Worm (Caenorhabditis elegans) whole organism, young adult: ENCODE results near the gene lurp-4.

Experiments
- B0261.1 ChIP-seq: sonication (generic microtip); optimal IDR thresholded peaks from 2 replicates; lab custom pipeline; 2016; ENCODE audit warnings: mild to moderate bottlenecking, missing genetic modification characterization, moderate library complexity, missing compliant biosample characterization
- C06A6.2 ChIP-seq: fragments of 200-800 bp; sonication (Bioruptor generic); conservative IDR thresholded peaks from 2 replicates; pipeline ENCODE4 v1.3.6; 2022; ENCODE audit warnings: missing genetic modification characterization, missing compliant biosample characterization
- C17E4.6 ChIP-seq: fragments of 200-800 bp; sonication (Bioruptor generic); IDR thresholded peaks from 2 replicates; pipeline ENCODE4 v1.3.6; 2022; ENCODE audit warnings: missing genetic modification reagents, missing genetic modification characterization, missing compliant biosample characterization
- F49E8.2 ChIP-seq: sonication (generic microtip); optimal IDR thresholded peaks from 3 replicates; lab custom pipeline; 2017; ENCODE audit warnings: missing genetic modification characterization, mild to moderate bottlenecking, missing compliant biosample characterization, antibody characterized with exemption, moderate library complexity; ENCODE audit not compliant: insufficient read depth
- T07F8.4 ChIP-seq: sonication (generic microtip); optimal IDR thresholded peaks from 2 replicates; lab custom pipeline; 2016; ENCODE audit warnings: mild to moderate bottlenecking, missing genetic modification characterization, moderate library complexity, missing compliant biosample characterization
- Y53G8AR.9 ChIP-seq: fragments of 200-800 bp; sonication (Bioruptor generic); conservative IDR thresholded peaks from 2 replicates; pipeline ENCODE4 v1.3.6; 2022; ENCODE audit warnings: missing genetic modification reagents, missing genetic modification characterization, missing compliant biosample characterization
- Y56A3A.18 ChIP-seq: fragments of 200-800 bp; sonication (Bioruptor generic); IDR thresholded peaks from 2 replicates; pipeline ENCODE4 v1.3.6; 2022; ENCODE audit warnings: missing genetic modification reagents, missing genetic modification characterization, missing compliant biosample characterization
- Y67H2A.10 ChIP-seq: fragments of 200-800 bp; sonication (Bioruptor generic); conservative IDR thresholded peaks from 2 replicates; pipeline ENCODE4 v1.3.6; 2022; ENCODE audit warnings: missing genetic modification reagents, missing genetic modification characterization, missing compliant biosample characterization
- Y79H2A.3 ChIP-seq: fragments of 200-800 bp; sonication (Bioruptor generic); conservative IDR thresholded peaks from 2 replicates; pipeline ENCODE4 v1.3.6; 2022; ENCODE audit warnings: missing genetic modification reagents, missing genetic modification characterization, missing compliant biosample characterization
- Y95B8A.8 ChIP-seq: fragments of 200-800 bp; sonication (Bioruptor generic); IDR thresholded peaks from 2 replicates; pipeline ENCODE4 v1.3.6; 2022; ENCODE audit warnings: missing genetic modification reagents, missing genetic modification characterization, missing compliant biosample characterization
- akir-1 ChIP-seq: fragments of 200-800 bp; sonication (Bioruptor generic); optimal IDR thresholded peaks from 2 replicates; lab custom pipeline; 2018; ENCODE audit warnings: mild to moderate bottlenecking, missing genetic modification characterization, moderate library complexity, missing compliant biosample characterization
- ama-1 ChIP-seq, 3 experiments: fragments of 150-350 bp in 1 of 3; sonication (generic microtip) in 2 of 3; optimal IDR thresholded peaks; 2 replicates each; lab custom pipeline; 2014 to 2018; ENCODE audit warnings: missing biosample characterization in 2 of 3, missing genetic modification characterization in 2 of 3, missing genetic modification reagents in 2 of 3
- aptf-2 ChIP-seq: fragments of 200-800 bp; sonication (Bioruptor generic); conservative IDR thresholded peaks from 2 replicates; pipeline ENCODE4 v1.3.6; 2022; ENCODE audit warnings: missing genetic modification reagents, missing genetic modification characterization, missing compliant biosample characterization
- athp-1 ChIP-seq: sonication (generic microtip); optimal IDR thresholded peaks from 2 replicates; lab custom pipeline; 2017; ENCODE audit warnings: mild to moderate bottlenecking, missing genetic modification characterization, missing compliant biosample characterization
- ceh-40 ChIP-seq: fragments of 200-800 bp; sonication (Bioruptor generic); IDR thresholded peaks from 2 replicates; pipeline ENCODE4 v1.3.6; 2022; ENCODE audit warnings: missing genetic modification characterization, missing compliant biosample characterization
- ceh-91 ChIP-seq: fragments of 200-800 bp; sonication (Bioruptor generic); IDR thresholded peaks from 2 replicates; pipeline ENCODE4 v1.3.6; 2022; ENCODE audit warnings: missing genetic modification reagents, missing genetic modification characterization, missing compliant biosample characterization
- chd-7 ChIP-seq: sonication (generic microtip); optimal IDR thresholded peaks from 2 replicates; lab custom pipeline; 2016; ENCODE audit warnings: mild to moderate bottlenecking, missing genetic modification characterization, moderate library complexity, missing compliant biosample characterization
- dox-1 ChIP-seq: fragments of 200-800 bp; sonication (Bioruptor generic); IDR thresholded peaks from 2 replicates; pipeline ENCODE4 v1.3.6; 2022; ENCODE audit warnings: missing genetic modification reagents, missing genetic modification characterization, missing compliant biosample characterization
- egl-44 ChIP-seq: fragments of 200-800 bp; sonication (Bioruptor generic); IDR thresholded peaks from 2 replicates; pipeline ENCODE4 v1.3.6; 2022; ENCODE audit warnings: missing genetic modification reagents, missing genetic modification characterization, missing compliant biosample characterization
- ekl-4 ChIP-seq: fragments of 200-800 bp; sonication (Bioruptor generic); IDR thresholded peaks from 2 replicates; pipeline ENCODE4 v1.3.6; 2022; ENCODE audit warnings: missing genetic modification reagents, missing genetic modification characterization, missing compliant biosample characterization
- fkh-3 ChIP-seq: sonication (generic microtip); optimal IDR thresholded peaks from 2 replicates; lab custom pipeline; 2016; ENCODE audit warnings: mild to moderate bottlenecking, missing genetic modification characterization, missing compliant biosample characterization
- gei-17 ChIP-seq: fragments of 200-800 bp; sonication (Bioruptor generic); optimal IDR thresholded peaks from 2 replicates; lab custom pipeline; 2018; ENCODE audit warnings: mild to moderate bottlenecking, missing genetic modification characterization, missing compliant biosample characterization
- hlh-26 ChIP-seq: fragments of 200-800 bp; sonication (Bioruptor generic); conservative IDR thresholded peaks from 2 replicates; pipeline ENCODE4 v1.3.6; 2022; ENCODE audit warnings: missing genetic modification reagents, missing genetic modification characterization, missing compliant biosample characterization
- hmg-1.2 ChIP-seq: fragments of 200-800 bp; sonication (Bioruptor generic); IDR thresholded peaks from 2 replicates; pipeline ENCODE4 v1.3.6; 2022; ENCODE audit warnings: missing genetic modification reagents, missing genetic modification characterization, missing compliant biosample characterization
- hmg-20 ChIP-seq: fragments of 200-800 bp; sonication (Bioruptor generic); IDR thresholded peaks from 2 replicates; pipeline ENCODE4 v1.3.6; 2022; ENCODE audit warnings: missing genetic modification reagents, missing genetic modification characterization, missing compliant biosample characterization
- lin-35 ChIP-seq, 3 experiments: fragments of 150-350 bp in 2 of 3; sonication (generic microtip) in 1 of 3; optimal IDR thresholded peaks; 2 replicates each; lab custom pipeline; 2014 to 2018; ENCODE audit warnings: missing biosample characterization in 3 of 3, missing genetic modification characterization in 3 of 3, missing genetic modification reagents in 3 of 3
- lin-40 ChIP-seq: sonication (generic microtip); optimal IDR thresholded peaks from 2 replicates; lab custom pipeline; 2016; ENCODE audit warnings: missing genetic modification characterization, mild to moderate bottlenecking, missing compliant biosample characterization, missing genotype, missing genetic modification reagents
- lir-1 ChIP-seq: fragments of 200-800 bp; sonication (Bioruptor generic); conservative IDR thresholded peaks from 2 replicates; pipeline ENCODE4 v1.3.6; 2022; ENCODE audit warnings: missing genetic modification reagents, missing genetic modification characterization, missing compliant biosample characterization
- lsl-1 ChIP-seq: fragments of 200-800 bp; sonication (Bioruptor generic); optimal IDR thresholded peaks from 2 replicates; lab custom pipeline; 2018; ENCODE audit warnings: mild to moderate bottlenecking, missing genetic modification characterization, moderate library complexity, missing compliant biosample characterization
- madf-10 ChIP-seq: sonication (generic microtip); optimal IDR thresholded peaks from 2 replicates; lab custom pipeline; 2016; ENCODE audit warnings: mild to moderate bottlenecking, missing genetic modification characterization, missing compliant biosample characterization
- madf-8 ChIP-seq: fragments of 200-800 bp; sonication (Bioruptor generic); conservative IDR thresholded peaks from 2 replicates; pipeline ENCODE4 v1.3.6; 2022; ENCODE audit warnings: missing genetic modification reagents, missing genetic modification characterization, missing compliant biosample characterization
- nfya-2 ChIP-seq: fragments of 200-800 bp; sonication (Bioruptor generic); IDR thresholded peaks from 2 replicates; pipeline ENCODE4 v1.3.6; 2022; ENCODE audit warnings: missing genetic modification reagents, missing genetic modification characterization, missing compliant biosample characterization
- nfyb-1 ChIP-seq: fragments of 200-800 bp; sonication (Bioruptor generic); IDR thresholded peaks from 2 replicates; pipeline ENCODE4 v1.3.6; 2022; ENCODE audit warnings: missing genetic modification reagents, missing genetic modification characterization, missing compliant biosample characterization
- nhr-80 ChIP-seq: sonication (generic microtip); optimal IDR thresholded peaks from 2 replicates; lab custom pipeline; 2016; ENCODE audit warnings: missing genetic modification characterization, missing compliant biosample characterization
- nhr-90 ChIP-seq: sonication (generic microtip); optimal IDR thresholded peaks from 2 replicates; lab custom pipeline; 2016; ENCODE audit warnings: missing genotype, mild to moderate bottlenecking, missing genetic modification characterization, missing compliant biosample characterization
- pbrm-1 ChIP-seq: fragments of 200-800 bp; sonication (Bioruptor generic); IDR thresholded peaks from 2 replicates; pipeline ENCODE4 v1.3.6; 2022; ENCODE audit warnings: missing genetic modification reagents, missing genetic modification characterization, missing compliant biosample characterization
- rec-8 ChIP-seq, 2 experiments: sonication (generic microtip); optimal IDR thresholded peaks; 2 replicates each; lab custom pipeline; 2016; ENCODE audit warnings: mild to moderate bottlenecking in 2 of 2, missing genetic modification characterization in 2 of 2, missing genetic modification reagents in 2 of 2, missing genotype in 2 of 2, missing biosample characterization in 1 of 2, missing compliant biosample characterization in 1 of 2, moderate library complexity in 1 of 2
- snpc-4 ChIP-seq, 5 experiments: fragments of 150-350 bp in 1 of 5; sonication (generic microtip) in 4 of 5; optimal IDR thresholded peaks; 2 replicates each; lab custom pipeline; 2014 to 2018; ENCODE audit warnings: missing genetic modification characterization in 5 of 5, missing biosample characterization in 3 of 5, antibody characterized with exemption in 2 of 5, mild to moderate bottlenecking in 2 of 5, missing compliant biosample characterization in 2 of 5, missing genotype in 2 of 5, moderate library complexity in 2 of 5, missing genetic modification reagents in 1 of 5
- tbp1 ChIP-seq: fragments of 200-800 bp; sonication (Bioruptor generic); optimal IDR thresholded peaks from 2 replicates; lab custom pipeline; 2018; ENCODE audit warnings: mild to moderate bottlenecking, missing genetic modification characterization, missing compliant biosample characterization
- unc-62 ChIP-seq: fragments of 150-350 bp; optimal IDR thresholded peaks from 2 replicates; lab custom pipeline; 2014; ENCODE audit warnings: missing biosample characterization, missing genetic modification reagents, missing genetic modification characterization
- zfh-2 ChIP-seq: fragments of 200-800 bp; sonication (Bioruptor generic); conservative IDR thresholded peaks from 2 replicates; pipeline ENCODE4 v1.3.6; 2022; ENCODE audit warnings: missing genetic modification reagents, missing genetic modification characterization, missing compliant biosample characterization
- zim-3 ChIP-seq: sonication (generic microtip); optimal IDR thresholded peaks from 2 replicates; lab custom pipeline; 2017; ENCODE audit warnings: mild to moderate bottlenecking, missing genetic modification characterization, moderate library complexity, missing compliant biosample characterization
- ztf-28 ChIP-seq: fragments of 200-800 bp; sonication (Bioruptor generic); IDR thresholded peaks from 2 replicates; pipeline ENCODE4 v1.3.6; 2022; ENCODE audit warnings: missing genetic modification reagents, missing genetic modification characterization, missing compliant biosample characterization
- ztf-3 ChIP-seq: fragments of 200-800 bp; sonication (Bioruptor generic); optimal IDR thresholded peaks from 2 replicates; lab custom pipeline; 2018; ENCODE audit warnings: mild to moderate bottlenecking, missing genetic modification characterization, missing compliant biosample characterization
- ztf-6 ChIP-seq: fragments of 200-800 bp; sonication (Bioruptor generic); IDR thresholded peaks from 2 replicates; pipeline ENCODE4 v1.3.6; 2022; ENCODE audit warnings: missing genetic modification reagents, missing genetic modification characterization, missing compliant biosample characterization

lurp-4 gene

ce11 chrV:13085227-13085640 lies 7.2 kb upstream of the lurp-4 start (continued):
- TF ChIP-seq nhr-80 (tag; lab: Kevin White, UChicago) (peak; percentile 78), Y79H2A.3 (no peak), Y53G8AR.9 (GFP tag; lab: Robert Waterston, UW) (no peak), zfh-2 (GFP tag; lab: Robert Waterston, UW) (no peak), lsl-1 (GFP tag; lab: Kevin White, UChicago) (no peak), madf-10 (no peak), hmg-20 (GFP tag; lab: Robert Waterston, UW) (no peak), athp-1 (tag; lab: Kevin White, UChicago) (no peak), ztf-6 (no peak)

ce11 chrV:13085917-13086552 lies 6.4 kb upstream of the lurp-4 start:
- TF ChIP-seq zim-3 (peak; percentile 45), lir-1 (GFP tag; lab: Robert Waterston, UW) (peak; percentile 37; the same call in 1 of the 2 replicates), hlh-26 (no peak), akir-1 (GFP tag; lab: Kevin White, UChicago) (no peak), nfyb-1 (no peak), lin-40 (tag; lab: Kevin White, UChicago) (no peak), dox-1 (peak; percentile 62; the same call in 1 of the 2 replicates), Y79H2A.3 (no peak), tbp1 (GFP tag; lab: Kevin White, UChicago) (peak; percentile 36), ama-1 (optimal IDR thresholded peaks at IDR 0.05; lab: Kevin White, UChicago) (peak; percentile 46), ama-1 (GFP tag; optimal IDR thresholded peaks at IDR 0.05; lab: Kevin White, UChicago) (no peak), nfya-2 (GFP tag; lab: Robert Waterston, UW) (no peak), C17E4.6 (GFP tag; lab: Robert Waterston, UW) (no peak), T07F8.4 (no peak), chd-7 (tag; lab: Kevin White, UChicago) (no peak), unc-62 (GFP tag; lab: Kevin White, UChicago) (peak; percentile 54), lin-35 (GFP tag; optimal IDR thresholded peaks at IDR 0.05; lab: Kevin White, UChicago) (peak in 1 of 3 experiments; percentile 49), rec-8 (tag; optimal IDR thresholded peaks at IDR 0.05; lab: Kevin White, UChicago) (no peak), ekl-4 (GFP tag; lab: Robert Waterston, UW) (no peak), Y67H2A.10 (GFP tag; lab: Robert Waterston, UW) (no peak), gei-17 (GFP tag; lab: Kevin White, UChicago) (no peak), aptf-2 (GFP tag; lab: Robert Waterston, UW) (no peak), fkh-3 (tag; lab: Kevin White, UChicago) (no peak), ceh-91 (GFP tag; lab: Robert Waterston, UW) (no peak), F49E8.2 (tag; lab: Kevin White, UChicago) (no peak), snpc-4 (GFP tag; optimal IDR thresholded peaks at IDR 0.05; lab: Kevin White, UChicago) (no peak), snpc-4 (tag; optimal IDR thresholded peaks at IDR 0.05; lab: Kevin White, UChicago) (peak in 2 of 4 experiments; percentile 27 to 56), nhr-90 (tag; lab: Kevin White, UChicago) (peak; percentile 5), hmg-1.2 (peak; percentile 60; the same call in 1 of the 2 replicates), Y95B8A.8 (no peak), pbrm-1 (GFP tag; lab: Robert Waterston, UW) (no peak), C06A6.2 (GFP tag; lab: Robert Waterston, UW) (0 out of 2 replicates have a peak, but pooled peaks have one; percentile 33), Y56A3A.18 (GFP tag; lab: Robert Waterston, UW) (no peak), B0261.1 (tag; lab: Kevin White, UChicago) (no peak), ztf-3 (GFP tag; lab: Kevin White, UChicago) (no peak), madf-8 (GFP tag; lab: Robert Waterston, UW) (no peak), ztf-28 (GFP tag; lab: Robert Waterston, UW) (no peak), egl-44 (GFP tag; lab: Robert Waterston, UW) (no peak), ceh-40 (GFP tag; lab: Robert Waterston, UW) (no peak)
